Worm (Caenorhabditis elegans) whole organism, L4 larva: ENCODE measurements around the gene Y102A11A.9.

ENCODE experiments used
- T20F7.1 ChIP-seq: fragments of 200-800 bp; sonication (Bioruptor generic); optimal IDR thresholded peaks from 2 replicates; lab custom pipeline; 2018; ENCODE audit warnings: mild to moderate bottlenecking, missing genetic modification characterization, missing compliant biosample characterization
- ceh-82 ChIP-seq: sonication (generic microtip); optimal IDR thresholded peaks from 2 replicates; lab custom pipeline; 2017; ENCODE audit warnings: missing biosample characterization, missing genetic modification characterization
- duxl-1 ChIP-seq: sonication (generic microtip); optimal IDR thresholded peaks from 2 replicates; lab custom pipeline; 2016; ENCODE audit warnings: mild to moderate bottlenecking, missing genetic modification characterization, moderate library complexity, missing compliant biosample characterization; ENCODE audit not compliant: poor library complexity
- hlh-11 ChIP-seq: fragments of 200-800 bp; sonication (Bioruptor generic); optimal IDR thresholded peaks from 2 replicates; lab custom pipeline; 2018; ENCODE audit warnings: mild to moderate bottlenecking, missing genetic modification characterization, missing compliant biosample characterization
- jun-1 ChIP-seq: fragments of 150-350 bp; optimal IDR thresholded peaks from 2 replicates; lab custom pipeline; 2014; ENCODE audit warnings: missing biosample characterization, missing genetic modification reagents, missing genetic modification characterization
- mdl-1 ChIP-seq, 2 experiments: fragments of 150-350 bp in 1 of 2; sonication (generic microtip) in 1 of 2; optimal IDR thresholded peaks; 2 replicates each; lab custom pipeline; 2014 to 2017; ENCODE audit warnings: missing biosample characterization in 2 of 2, missing genetic modification characterization in 2 of 2
- nhr-11 ChIP-seq: fragments of 150-350 bp; optimal IDR thresholded peaks from 2 replicates; lab custom pipeline; 2014; ENCODE audit warnings: missing biosample characterization, missing genetic modification characterization
- nhr-25 ChIP-seq: sonication (generic microtip); optimal IDR thresholded peaks from 2 replicates; lab custom pipeline; 2017; ENCODE audit warnings: missing genetic modification characterization, mild to moderate bottlenecking, missing compliant biosample characterization, antibody characterized with exemption, moderate library complexity, borderline replicate concordance; ENCODE audit not compliant: insufficient read depth
- nhr-28 ChIP-seq: fragments of 150-350 bp; optimal IDR thresholded peaks from 2 replicates; lab custom pipeline; 2014; ENCODE audit warnings: missing biosample characterization, missing genetic modification characterization
- nhr-76 ChIP-seq: fragments of 150-350 bp; optimal IDR thresholded peaks from 2 replicates; lab custom pipeline; 2014; ENCODE audit warnings: missing biosample characterization, missing genetic modification characterization
- pha-4 ChIP-seq, 2 experiments: fragments of 150-350 bp in 1 of 2; fragments of 200-800 bp in 1 of 2; sonication (Bioruptor generic) in 1 of 2; IDR thresholded peaks in 1 of 2; optimal IDR thresholded peaks in 1 of 2; 2 replicates each; pipeline versions ENCODE4 v1.3.6 to Lab custom; 2014 to 2022; ENCODE audit warnings: missing genetic modification characterization in 2 of 2, missing genetic modification reagents in 2 of 2, missing biosample characterization in 1 of 2, missing compliant biosample characterization in 1 of 2
- saeg-2 ChIP-seq: fragments of 200-800 bp; sonication (Bioruptor generic); IDR thresholded peaks from 2 replicates; pipeline ENCODE4 v1.3.6; 2022; ENCODE audit warnings: missing genetic modification reagents, missing genetic modification characterization, missing compliant biosample characterization
- spr-1 ChIP-seq: sonication (generic microtip); optimal IDR thresholded peaks from 2 replicates; lab custom pipeline; 2016; ENCODE audit warnings: mild to moderate bottlenecking, missing genetic modification characterization, missing compliant biosample characterization
- unc-62 ChIP-seq, 3 experiments: fragments of 150-350 bp in 1 of 3; sonication (generic microtip); optimal IDR thresholded peaks in 2 of 3; peaks in 1 of 3; 1 replicate in 1 of 3; 2 replicates in 2 of 3; lab custom pipeline; 2014 to 2017; ENCODE audit warnings: missing biosample characterization in 3 of 3, missing genetic modification characterization in 3 of 3, missing genetic modification reagents in 3 of 3, missing genotype in 1 of 3

- TF ChIP-seq nhr-25 (tag; lab: Kevin White, UChicago) (no peak), spr-1 (tag; lab: Kevin White, UChicago) (no peak), saeg-2 (GFP tag; lab: Robert Waterston, UW) (no peak), unc-62 (GFP tag; optimal IDR thresholded peaks at IDR 0.05 in 1 of 2; lab: Kevin White, UChicago) (no peak), unc-62 (tag; optimal IDR thresholded peaks at IDR 0.05; lab: Kevin White, UChicago) (no peak), nhr-76 (tag; lab: Kevin White, UChicago) (no peak), hlh-11 (tag; lab: Kevin White, UChicago) (no peak), nhr-11 (no peak), T20F7.1 (GFP tag; lab: Kevin White, UChicago) (no peak), mdl-1 (tag; optimal IDR thresholded peaks at IDR 0.05; lab: Kevin White, UChicago) (no peak), jun-1 (tag; lab: Kevin White, UChicago) (no peak), duxl-1 (tag; lab: Kevin White, UChicago) (no peak), nhr-28 (no peak), pha-4 (GFP tag; IDR thresholded peaks at IDR 0.05; lab: Robert Waterston, UW) (no peak), pha-4 (tag; optimal IDR thresholded peaks at IDR 0.05; lab: Kevin White, UChicago) (no peak), ceh-82 (tag; lab: Kevin White, UChicago) (no peak)
These were observed 43.4 kb upstream of the Y102A11A.9 start, which contains the start of gene str-79 for ce11 chrX:1969575-1969974.
